Fruit fly (Drosophila melanogaster): ENCODE results near the gene Srp54.

Gene Srp54

DNA sequence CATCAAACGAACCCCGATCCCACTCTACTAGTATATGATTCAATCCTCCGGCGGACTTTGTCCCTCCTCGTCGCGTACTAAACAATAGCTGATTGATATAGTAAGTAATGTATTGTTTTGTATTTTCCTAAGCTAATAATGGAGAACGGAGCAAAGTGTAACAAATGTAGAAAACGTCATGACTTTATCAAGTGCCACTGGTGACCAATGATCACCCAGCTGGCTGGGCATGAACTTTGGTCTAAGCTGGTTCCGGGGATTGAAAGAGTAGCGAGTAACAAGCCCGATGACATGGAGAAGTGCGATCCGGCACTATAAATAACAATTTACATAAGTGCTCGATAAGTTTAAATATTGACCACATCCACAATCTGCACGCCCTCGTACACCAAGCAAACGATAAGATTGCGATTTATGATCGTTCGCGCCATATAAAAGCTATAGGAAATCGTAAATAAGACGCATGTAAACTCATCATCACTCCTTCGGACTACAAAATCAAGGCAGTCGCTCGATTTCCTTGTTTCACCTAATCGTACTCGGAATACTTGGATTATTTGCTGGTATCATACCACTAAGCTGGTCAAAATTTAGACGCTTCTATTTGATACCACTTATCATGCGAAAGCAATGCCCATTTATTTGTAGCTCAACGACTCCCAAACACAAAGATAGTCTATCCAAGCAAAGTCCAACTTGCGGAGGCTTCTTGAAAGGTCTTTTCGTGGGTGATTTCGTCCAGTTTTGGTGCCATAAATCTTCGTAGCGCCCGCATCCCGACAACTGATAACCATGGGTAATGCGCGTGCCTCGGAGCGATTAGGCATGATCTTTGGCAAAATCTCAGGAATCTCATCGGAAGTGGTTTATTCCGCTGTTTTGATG, 36.7 kb downstream of the Srp54 start (continued):
- peak; percentile 39; the same call in 1 of the 3 replicates for TF ChIP-seq CG8119 (GFP tag; IDR thresholded peaks at IDR 0.05)
- no peak for TF ChIP-seq cyc (GFP tag; optimal IDR thresholded peaks at IDR 0.05)
- no peak for TF ChIP-seq Sox102F (GFP tag; optimal IDR thresholded peaks at IDR 0.05)
- TF ChIP-seq topi (GFP tag; optimal IDR thresholded peaks at IDR 0.05), result no peak

dm6 chr2L:9954119-9954518, 41.4 kb downstream of the Srp54 start, which contains the start of the genes CG13126 and CG4709:
CG13126 (minus strand) TSS chr2L:9954181.
CG4709 (plus strand) TSS chr2L:9954325.
- TF ChIP-seq CG7368 (GFP tag; optimal IDR thresholded peaks at IDR 0.05) (peak; percentile 88), spab (GFP tag; optimal IDR thresholded peaks at IDR 0.05) (peak; percentile 85), Lpt (GFP tag; optimal IDR thresholded peaks at IDR 0.05) (peak; percentile 82), CG15336 (GFP tag; IDR thresholded peaks at IDR 0.05) (peak; percentile 94), esn (GFP tag; optimal IDR thresholded peaks at IDR 0.05) (peak; percentile 90), CG4318 (GFP tag; optimal IDR thresholded peaks at IDR 0.05) (no peak), CG10669 (GFP tag; optimal IDR thresholded peaks at IDR 0.05) (peak; percentile 90), Sox102F (GFP tag; optimal IDR thresholded peaks at IDR 0.05) (peak; percentile 85), pdm3 (GFP tag; optimal IDR thresholded peaks at IDR 0.05) (peak; percentile 83), Ets21C (GFP tag; optimal IDR thresholded peaks at IDR 0.05) (peak; percentile 64), CG10631 (GFP tag; optimal IDR thresholded peaks at IDR 0.05) (peak; percentile 93), OdsH (GFP tag; optimal IDR thresholded peaks at IDR 0.05) (peak; percentile 89), CG8632 (GFP tag; optimal IDR thresholded peaks at IDR 0.05) (peak; percentile 85), dsx (GFP tag; optimal IDR thresholded peaks at IDR 0.05; ENCODE audit: poor library complexity, severe bottlenecking) (peak; percentile 96), CG8119 (GFP tag; IDR thresholded peaks at IDR 0.05) (peak; percentile 94), CG8319 (GFP tag; optimal IDR thresholded peaks at IDR 0.05) (peak; percentile 86), ss (GFP tag; optimal IDR thresholded peaks at IDR 0.05) (peak; percentile 86 to 89), svp (GFP tag) (peak; percentile 92), CG11294 (GFP tag; IDR thresholded peaks at IDR 0.05) (peak; percentile 82), Met (GFP tag; optimal IDR thresholded peaks at IDR 0.05) (peak; percentile 83), CG9139 (GFP tag; optimal IDR thresholded peaks at IDR 0.05) (peak; percentile 84), cyc (GFP tag; optimal IDR thresholded peaks at IDR 0.05) (peak; percentile 86), Eip78C (GFP tag) (peak; percentile 96), fkh (GFP tag; optimal IDR thresholded peaks at IDR 0.05) (peak; percentile 67), CG16779 (tag; optimal IDR thresholded peaks at IDR 0.05) (peak; percentile 80), Ets96B (tag; optimal IDR thresholded peaks at IDR 0.05) (peak; percentile 95), net (GFP tag; optimal IDR thresholded peaks at IDR 0.05) (peak; percentile 92), achi (GFP tag; optimal IDR thresholded peaks at IDR 0.05) (peak; percentile 90), CG31627 (GFP tag; optimal IDR thresholded peaks at IDR 0.05) (peak; percentile 65), CG3919 (GFP tag; optimal IDR thresholded peaks at IDR 0.05) (peak; percentile 94), vri (GFP tag; optimal IDR thresholded peaks at IDR 0.05) (peak; percentile 87), CG6163 (GFP tag; IDR thresholded peaks at IDR 0.05) (peak; percentile 90), fd85E (GFP tag; optimal IDR thresholded peaks at IDR 0.05) (peak; percentile 67), Eip93F (GFP tag; optimal IDR thresholded peaks at IDR 0.05) (peak; percentile 65), CG11762 (GFP tag; optimal IDR thresholded peaks at IDR 0.05; ENCODE audit: insufficient read depth) (peak; percentile 86), eg (GFP tag; IDR thresholded peaks at IDR 0.05) (peak; percentile 94), Hr38 (GFP tag; optimal IDR thresholded peaks at IDR 0.05) (no peak), CG6854 (GFP tag; optimal IDR thresholded peaks at IDR 0.05) (peak; percentile 79), CG1621 (tag; optimal IDR thresholded peaks at IDR 0.05) (peak; percentile 65), lz (GFP tag; optimal IDR thresholded peaks at IDR 0.05) (peak; percentile 74), Smox (GFP tag; optimal IDR thresholded peaks at IDR 0.05) (peak; percentile 86), CG11902 (GFP tag; optimal IDR thresholded peaks at IDR 0.05) (peak; percentile 75), dac (GFP tag; optimal IDR thresholded peaks at IDR 0.05) (peak; percentile 65), CG32006 (GFP tag; optimal IDR thresholded peaks at IDR 0.05) (peak; percentile 90), CG6276 (GFP tag; optimal IDR thresholded peaks at IDR 0.05) (peak; percentile 88), Hr39 (GFP tag; optimal IDR thresholded peaks at IDR 0.05) (peak; percentile 64), Blimp-1 (GFP tag; optimal IDR thresholded peaks at IDR 0.05) (peak; percentile 79)

Measured in whole organism, prepupa.